Worm (Caenorhabditis elegans) whole organism, L4 larva: ENCODE results near the gene faah-2.

Experiments used
- aly-2 ChIP-seq: sonication (generic microtip); optimal IDR thresholded peaks from 2 replicates; lab custom pipeline; 2018; ENCODE audit warnings: missing biosample characterization, missing genetic modification characterization
- ama-1 ChIP-seq: fragments of 150-350 bp; optimal IDR thresholded peaks from 2 replicates; lab custom pipeline; 2014; ENCODE audit warnings: inconsistent platforms, mixed read lengths
- arid-1 ChIP-seq: fragments of 200-800 bp; sonication (Bioruptor generic); conservative IDR thresholded peaks from 2 replicates; pipeline ENCODE4 v1.3.6; 2022; ENCODE audit warnings: missing genetic modification reagents, missing genetic modification characterization, missing compliant biosample characterization
- attf-4 ChIP-seq: sonication (generic microtip); optimal IDR thresholded peaks from 3 replicates; lab custom pipeline; 2017; ENCODE audit warnings: missing biosample characterization, missing genetic modification characterization
- daf-16 ChIP-seq, 3 experiments: sonication (generic microtip); optimal IDR thresholded peaks; 2 replicates each; lab custom pipeline; 2016 to 2017; ENCODE audit warnings: missing genetic modification characterization in 3 of 3, missing genetic modification reagents in 3 of 3, mild to moderate bottlenecking in 2 of 3, missing compliant biosample characterization in 2 of 3, missing biosample characterization in 1 of 3, moderate library complexity in 1 of 3
- dve-1 ChIP-seq: sonication (generic microtip); optimal IDR thresholded peaks from 2 replicates; lab custom pipeline; 2017; ENCODE audit warnings: antibody characterized with exemption, mild to moderate bottlenecking, missing genetic modification characterization, missing compliant biosample characterization; ENCODE audit not compliant: insufficient read depth
- gei-8 ChIP-seq: fragments of 200-800 bp; sonication (Bioruptor generic); optimal IDR thresholded peaks from 2 replicates; lab custom pipeline; 2018; ENCODE audit warnings: mild to moderate bottlenecking, missing genetic modification characterization, missing compliant biosample characterization
- nhr-28 ChIP-seq: fragments of 150-350 bp; optimal IDR thresholded peaks from 2 replicates; lab custom pipeline; 2014; ENCODE audit warnings: missing biosample characterization, missing genetic modification characterization
- nhr-76 ChIP-seq: fragments of 150-350 bp; optimal IDR thresholded peaks from 2 replicates; lab custom pipeline; 2014; ENCODE audit warnings: missing biosample characterization, missing genetic modification characterization
- pqm-1 ChIP-seq: sonication (generic microtip); optimal IDR thresholded peaks from 2 replicates; lab custom pipeline; 2017; ENCODE audit warnings: missing biosample characterization, missing genetic modification characterization
- snpc-4 ChIP-seq: fragments of 150-350 bp; optimal IDR thresholded peaks from 2 replicates; lab custom pipeline; 2014; ENCODE audit warnings: missing biosample characterization, missing genetic modification characterization

DNA sequence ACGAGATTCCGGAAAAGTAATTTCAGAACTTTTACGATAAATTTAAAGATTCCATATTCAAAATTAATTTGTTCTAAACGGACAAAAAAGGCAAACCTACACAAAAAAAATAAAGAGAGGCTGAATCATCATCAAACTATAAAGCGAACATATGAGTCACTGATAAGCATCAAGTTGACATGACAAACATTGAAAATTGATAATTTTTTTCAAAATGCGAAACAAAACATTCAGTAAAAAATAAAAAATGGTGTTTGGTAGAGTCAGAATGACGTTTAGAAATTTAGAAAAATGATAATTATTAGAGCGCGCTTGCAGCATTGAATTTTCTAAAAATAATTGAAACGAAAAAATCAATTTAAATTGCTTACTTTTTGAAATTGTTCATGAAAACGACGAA, 47.6 kb downstream of the faah-2 start:
- no peak for TF ChIP-seq aly-2
- no peak for TF ChIP-seq gei-8
- TF ChIP-seq snpc-4 (tag; lab: Kevin White, UChicago): no peak
- TF ChIP-seq attf-4: no peak
- peak; percentile 67 for TF ChIP-seq pqm-1
- TF ChIP-seq ama-1 (lab: Kevin White, UChicago): no peak
- TF ChIP-seq nhr-76: no peak
- no peak for TF ChIP-seq daf-16 (GFP tag; optimal IDR thresholded peaks at IDR 0.05; lab: Kevin White, UChicago)
- peak; percentile 73 for TF ChIP-seq daf-16 (tag; optimal IDR thresholded peaks at IDR 0.05; lab: Kevin White, UChicago)
- TF ChIP-seq nhr-28 (tag; lab: Kevin White, UChicago): peak; percentile 23
- TF ChIP-seq dve-1: peak; percentile 46
- TF ChIP-seq arid-1: no peak
